Worm (Caenorhabditis elegans) whole organism, L4 larva: ENCODE data around the gene ufc-1.
A peak's percentile ranks its signal among the peaks of the same experiment; 100 is the strongest.

Source experiments
- F10B5.3 ChIP-seq: sonication (generic microtip); optimal IDR thresholded peaks from 2 replicates; lab custom pipeline; 2016; ENCODE audit warnings: mild to moderate bottlenecking, missing genetic modification characterization, missing compliant biosample characterization
- F37D6.2 ChIP-seq: sonication (generic microtip); optimal IDR thresholded peaks from 2 replicates; lab custom pipeline; 2016; ENCODE audit warnings: mild to moderate bottlenecking, missing genetic modification characterization, missing compliant biosample characterization
- Y105C5A.15 ChIP-seq: fragments of 200-800 bp; sonication (Bioruptor generic); IDR thresholded peaks from 2 replicates; pipeline ENCODE4 v1.3.6; 2022; ENCODE audit warnings: missing genetic modification characterization, missing compliant biosample characterization
- Y48G9A.11 ChIP-seq: fragments of 200-800 bp; sonication (Bioruptor generic); IDR thresholded peaks from 2 replicates; pipeline ENCODE4 v1.3.6; 2022; ENCODE audit warnings: missing genetic modification reagents, missing genetic modification characterization, missing compliant biosample characterization
- ZK546.5 ChIP-seq, 2 experiments: sonication (generic microtip); optimal IDR thresholded peaks; 2 replicates each; lab custom pipeline; 2017; ENCODE audit warnings: missing biosample characterization in 2 of 2, missing genetic modification characterization in 2 of 2
- aha-1 ChIP-seq: fragments of 150-350 bp; peaks from one replicate; lab custom pipeline; 2014; ENCODE audit warnings: missing biosample characterization, missing genetic modification characterization
- aly-2 ChIP-seq: sonication (generic microtip); optimal IDR thresholded peaks from 2 replicates; lab custom pipeline; 2018; ENCODE audit warnings: missing biosample characterization, missing genetic modification characterization
- ama-1 ChIP-seq: fragments of 150-350 bp; optimal IDR thresholded peaks from 2 replicates; lab custom pipeline; 2014; ENCODE audit warnings: inconsistent platforms, mixed read lengths
- attf-4 ChIP-seq: sonication (generic microtip); optimal IDR thresholded peaks from 3 replicates; lab custom pipeline; 2017; ENCODE audit warnings: missing biosample characterization, missing genetic modification characterization
- ceh-20 ChIP-seq: fragments of 200-800 bp; sonication (Bioruptor generic); IDR thresholded peaks from 2 replicates; pipeline ENCODE4 v1.3.6; 2022; ENCODE audit warnings: missing genetic modification reagents, missing genetic modification characterization, missing compliant biosample characterization
- ceh-82 ChIP-seq: sonication (generic microtip); optimal IDR thresholded peaks from 2 replicates; lab custom pipeline; 2017; ENCODE audit warnings: missing biosample characterization, missing genetic modification characterization
- daf-16 ChIP-seq, 3 experiments: sonication (generic microtip); optimal IDR thresholded peaks; 2 replicates each; lab custom pipeline; 2016 to 2017; ENCODE audit warnings: missing genetic modification characterization in 3 of 3, missing genetic modification reagents in 3 of 3, mild to moderate bottlenecking in 2 of 3, missing compliant biosample characterization in 2 of 3, missing biosample characterization in 1 of 3, moderate library complexity in 1 of 3
- daf-19 ChIP-seq: fragments of 200-800 bp; sonication (Bioruptor generic); conservative IDR thresholded peaks from 2 replicates; pipeline ENCODE4 v1.3.6; 2022; ENCODE audit warnings: missing genetic modification characterization, missing compliant biosample characterization
- dmd-9 ChIP-seq: fragments of 200-800 bp; sonication (Bioruptor generic); IDR thresholded peaks from 2 replicates; pipeline ENCODE4 v1.3.6; 2022; ENCODE audit warnings: missing genetic modification reagents, missing genetic modification characterization, missing compliant biosample characterization
- duxl-1 ChIP-seq: sonication (generic microtip); optimal IDR thresholded peaks from 2 replicates; lab custom pipeline; 2016; ENCODE audit warnings: mild to moderate bottlenecking, missing genetic modification characterization, moderate library complexity, missing compliant biosample characterization; ENCODE audit not compliant: poor library complexity
- hlh-11 ChIP-seq: fragments of 200-800 bp; sonication (Bioruptor generic); optimal IDR thresholded peaks from 2 replicates; lab custom pipeline; 2018; ENCODE audit warnings: mild to moderate bottlenecking, missing genetic modification characterization, missing compliant biosample characterization
- hlh-30 ChIP-seq: sonication (generic microtip); optimal IDR thresholded peaks from 2 replicates; lab custom pipeline; 2017; ENCODE audit warnings: antibody characterized with exemption, mild to moderate bottlenecking, missing genetic modification characterization, missing compliant biosample characterization; ENCODE audit not compliant: insufficient read depth
- jun-1 ChIP-seq: fragments of 150-350 bp; optimal IDR thresholded peaks from 2 replicates; lab custom pipeline; 2014; ENCODE audit warnings: missing biosample characterization, missing genetic modification reagents, missing genetic modification characterization
- lin-15B ChIP-seq: fragments of 150-350 bp; sonication (generic microtip); optimal IDR thresholded peaks from 3 replicates; lab custom pipeline; 2014; ENCODE audit warnings: missing biosample characterization, missing genetic modification characterization
- lin-29 ChIP-seq: fragments of 200-800 bp; sonication (Bioruptor generic); IDR thresholded peaks from 2 replicates; pipeline ENCODE4 v1.3.6; 2022; ENCODE audit warnings: missing genetic modification reagents, missing genetic modification characterization, missing compliant biosample characterization
- lir-3 ChIP-seq: sonication (generic microtip); optimal IDR thresholded peaks from 2 replicates; lab custom pipeline; 2016; ENCODE audit warnings: mild to moderate bottlenecking, missing genetic modification characterization, missing compliant biosample characterization
- mdt-29 ChIP-seq: fragments of 200-800 bp; sonication (Bioruptor generic); IDR thresholded peaks from 2 replicates; pipeline ENCODE4 v1.3.6; 2022; ENCODE audit warnings: missing genetic modification reagents, missing genetic modification characterization, missing compliant biosample characterization
- mxl-3 ChIP-seq: fragments of 200-800 bp; sonication (Bioruptor generic); optimal IDR thresholded peaks from 2 replicates; lab custom pipeline; 2018; ENCODE audit warnings: mild to moderate bottlenecking, missing genetic modification characterization, missing compliant biosample characterization
- nhr-11 ChIP-seq: fragments of 150-350 bp; optimal IDR thresholded peaks from 2 replicates; lab custom pipeline; 2014; ENCODE audit warnings: missing biosample characterization, missing genetic modification characterization
- nhr-76 ChIP-seq: fragments of 150-350 bp; optimal IDR thresholded peaks from 2 replicates; lab custom pipeline; 2014; ENCODE audit warnings: missing biosample characterization, missing genetic modification characterization
- php-3 ChIP-seq: fragments of 200-800 bp; sonication (Bioruptor generic); IDR thresholded peaks from 2 replicates; pipeline ENCODE4 v1.3.6; 2022; ENCODE audit warnings: missing genetic modification reagents, missing genetic modification characterization, missing compliant biosample characterization
- set-16 ChIP-seq: fragments of 200-800 bp; sonication (Bioruptor generic); IDR thresholded peaks from 2 replicates; pipeline ENCODE4 v1.3.6; 2022; ENCODE audit warnings: missing genetic modification reagents, missing genetic modification characterization, missing compliant biosample characterization
- spr-1 ChIP-seq: sonication (generic microtip); optimal IDR thresholded peaks from 2 replicates; lab custom pipeline; 2016; ENCODE audit warnings: mild to moderate bottlenecking, missing genetic modification characterization, missing compliant biosample characterization
- spr-3 ChIP-seq: fragments of 200-800 bp; sonication (Bioruptor generic); optimal IDR thresholded peaks from 2 replicates; lab custom pipeline; 2018; ENCODE audit warnings: mild to moderate bottlenecking, missing genetic modification characterization, missing compliant biosample characterization
- unc-62 ChIP-seq, 3 experiments: fragments of 150-350 bp in 1 of 3; sonication (generic microtip); optimal IDR thresholded peaks in 2 of 3; peaks in 1 of 3; 1 replicate in 1 of 3; 2 replicates in 2 of 3; lab custom pipeline; 2014 to 2017; ENCODE audit warnings: missing biosample characterization in 3 of 3, missing genetic modification characterization in 3 of 3, missing genetic modification reagents in 3 of 3, missing genotype in 1 of 3
- zfp-3 ChIP-seq: fragments of 200-800 bp; sonication (Bioruptor generic); conservative IDR thresholded peaks from 2 replicates; pipeline ENCODE4 v1.3.6; 2022; ENCODE audit warnings: missing genetic modification reagents, missing genetic modification characterization, missing compliant biosample characterization
- ztf-7 ChIP-seq: fragments of 150-350 bp; optimal IDR thresholded peaks from 2 replicates; lab custom pipeline; 2014; ENCODE audit warnings: missing biosample characterization, missing genetic modification characterization

The ufc-1 gene

ce11 chrIII:9326528-9326927 lies 4.8 kb upstream of the ufc-1 start (continued):
- no peak for TF ChIP-seq duxl-1
- TF ChIP-seq hlh-11 (tag; lab: Kevin White, UChicago): peak; percentile 92
- TF ChIP-seq lir-3 (tag; lab: Kevin White, UChicago): no peak

DNA sequence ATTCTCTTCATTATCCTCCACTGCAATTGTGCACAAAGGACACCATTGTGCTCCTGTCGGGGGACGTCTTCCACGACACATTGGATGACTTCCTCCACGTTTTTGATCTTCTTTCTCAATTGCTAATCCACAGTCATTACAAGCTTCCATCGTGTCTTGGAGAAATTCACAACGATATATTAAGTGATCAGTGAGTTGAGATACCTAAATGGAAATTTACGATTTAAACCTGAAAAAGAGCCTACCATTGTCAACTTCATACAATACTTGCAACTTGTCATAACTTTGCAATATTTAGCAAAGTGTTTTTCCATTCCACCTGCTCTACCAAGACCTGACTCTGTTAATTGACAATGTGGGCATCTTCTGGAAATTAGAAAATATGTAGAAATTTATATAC lies 3.4 kb upstream of the ufc-1 start:
- no peak for TF ChIP-seq zfp-3 (GFP tag; lab: Robert Waterston, UW)
- peak; percentile 93 for TF ChIP-seq aha-1 (tag; lab: Kevin White, UChicago)
- TF ChIP-seq Y105C5A.15 (GFP tag; lab: Robert Waterston, UW): no peak

DNA sequence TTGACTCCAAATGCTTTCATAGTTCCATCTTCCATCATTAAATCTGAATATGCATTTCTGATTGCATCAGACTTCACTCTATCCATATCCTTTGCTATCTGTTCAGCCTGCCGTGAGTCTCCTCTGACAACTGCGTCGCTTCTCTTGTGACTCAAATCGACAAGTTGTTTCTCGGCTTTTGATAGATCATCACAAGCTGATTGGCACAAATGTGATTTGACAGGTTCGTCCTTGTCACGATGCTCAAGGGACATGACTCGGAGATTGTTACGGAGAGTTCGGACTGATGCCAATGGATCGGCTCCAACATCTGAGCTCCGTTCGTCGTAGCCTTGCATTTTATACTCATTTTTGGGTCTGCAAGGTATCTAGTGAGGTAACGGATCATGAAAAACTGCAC lies 2.6 kb upstream of the ufc-1 start:
- TF ChIP-seq mxl-3 (GFP tag; lab: Kevin White, UChicago) (no peak), daf-19 (GFP tag; lab: Robert Waterston, UW) (no peak), hlh-11 (tag; lab: Kevin White, UChicago) (peak; percentile 16), unc-62 (GFP tag; optimal IDR thresholded peaks at IDR 0.05 in 1 of 2; lab: Kevin White, UChicago) (peak in 1 of 2 experiments; percentile 3), unc-62 (tag; optimal IDR thresholded peaks at IDR 0.05; lab: Kevin White, UChicago) (no peak), hlh-30 (tag; lab: Kevin White, UChicago) (peak; percentile 28), nhr-11 (peak; percentile 51)
- TF ChIP-seq, all 104 proteins: peak for 4

- no peak for TF ChIP-seq dmd-9 (GFP tag; lab: Robert Waterston, UW)
- no peak for TF ChIP-seq daf-16 (GFP tag; optimal IDR thresholded peaks at IDR 0.05; lab: Kevin White, UChicago)
- TF ChIP-seq daf-16 (tag; optimal IDR thresholded peaks at IDR 0.05; lab: Kevin White, UChicago): no peak
- TF ChIP-seq aha-1 (tag; lab: Kevin White, UChicago): no peak
- no peak for TF ChIP-seq lin-15B
- TF ChIP-seq lin-29 (GFP tag; lab: Robert Waterston, UW): no peak
- TF ChIP-seq daf-19 (GFP tag; lab: Robert Waterston, UW): no peak
Observed at ce11 chrIII:9329266-9329665, 2.0 kb upstream of the ufc-1 start, which contains the start of gene C40H1.3. Gene C40H1.3, minus strand, starts transcription at chrIII:9329366.

ce11 chrIII:9329790-9330366 lies 1.4 kb upstream of the ufc-1 start, which contains the start of gene ttr-5:
Gene ttr-5, plus strand, starts transcription at chrIII:9330316.
- TF ChIP-seq daf-16 (GFP tag; optimal IDR thresholded peaks at IDR 0.05; lab: Kevin White, UChicago) (peak in 1 of 2 experiments; percentile 62), daf-16 (tag; optimal IDR thresholded peaks at IDR 0.05; lab: Kevin White, UChicago) (no peak), jun-1 (tag; lab: Kevin White, UChicago) (no peak), ceh-20 (no peak), set-16 (no peak), ceh-82 (no peak), nhr-76 (tag; lab: Kevin White, UChicago) (no peak), spr-3 (GFP tag; lab: Kevin White, UChicago) (no peak), attf-4 (tag; lab: Kevin White, UChicago) (no peak), aha-1 (tag; lab: Kevin White, UChicago) (peak; percentile 91), ama-1 (no peak), Y48G9A.11 (no peak), mdt-29 (GFP tag; lab: Robert Waterston, UW) (no peak), F10B5.3 (no peak), spr-1 (no peak), F37D6.2 (no peak), ztf-7 (tag; lab: Kevin White, UChicago) (no peak)

ce11 chrIII:9334174-9334573 lies 2.9 kb downstream of the ufc-1 start, which contains the start of gene elo-4:
Gene elo-4, minus strand, starts transcription at chrIII:9334274.
- TF ChIP-seq aly-2 (tag; lab: Kevin White, UChicago) (no peak), ZK546.5 (tag; optimal IDR thresholded peaks at IDR 0.05; lab: Kevin White, UChicago) (no peak), php-3 (no peak), Y105C5A.15 (GFP tag; lab: Robert Waterston, UW) (no peak), spr-1 (no peak)
